Worm (Caenorhabditis elegans): ENCODE measurements around the gene srx-97.

DNA sequence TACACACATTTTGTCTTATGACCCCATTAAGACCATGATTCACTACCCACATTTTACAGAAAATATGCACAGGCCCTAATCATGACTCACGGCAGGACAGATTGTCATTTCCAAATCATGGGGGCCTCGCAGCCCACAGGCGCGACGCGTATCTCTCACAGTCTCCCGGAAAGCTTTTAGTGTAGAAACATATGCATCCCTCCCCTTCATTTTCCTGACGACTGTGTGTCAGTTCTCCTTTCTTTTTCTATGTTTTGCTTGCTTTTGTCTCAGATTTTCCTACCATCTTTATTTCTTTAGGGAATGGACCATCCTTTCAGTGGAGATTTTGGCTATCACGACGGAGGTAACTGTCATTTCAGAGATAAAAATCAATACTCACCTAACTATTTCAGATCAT lies 28.0 kb downstream of the srx-97 start, which contains the start of gene M151.1:
- TF ChIP-seq klf-2 (GFP tag; conservative IDR thresholded peaks at IDR 0.05) (no peak), ztf-23 (GFP tag; IDR thresholded peaks at IDR 0.05) (no peak), T22C8.4 (GFP tag; IDR thresholded peaks at IDR 0.05) (no peak), tab-1 (GFP tag; IDR thresholded peaks at IDR 0.05) (no peak), flt-1 (GFP tag; IDR thresholded peaks at IDR 0.05) (no peak), med-1 (GFP tag; optimal IDR thresholded peaks at IDR 0.05; ENCODE audit: insufficient read depth) (no peak), ztf-29 (GFP tag; IDR thresholded peaks at IDR 0.05) (no peak), cog-1 (tag; optimal IDR thresholded peaks at IDR 0.05) (no peak)
